Worm (Caenorhabditis elegans): Measurements from ENCODE around the gene T12A7.9.

The T12A7.9 gene

ce11 chrIV:11755907-11756306 is at the start of gene T12A7.9:
T12A7.9 (minus strand) TSS chrIV:11756007.
- TF ChIP-seq pha-4 (GFP tag; IDR thresholded peaks at IDR 0.05), result 0 out of 2 replicates have a peak, but pooled peaks have one; percentile 8
- no peak for TF ChIP-seq pha-4 (tag; optimal IDR thresholded peaks at IDR 0.05)
- no peak for TF ChIP-seq egl-27 (tag; optimal IDR thresholded peaks at IDR 0.05)
- peak; percentile 7 for TF ChIP-seq nhr-111 (GFP tag; optimal IDR thresholded peaks at IDR 0.05)

DNA sequence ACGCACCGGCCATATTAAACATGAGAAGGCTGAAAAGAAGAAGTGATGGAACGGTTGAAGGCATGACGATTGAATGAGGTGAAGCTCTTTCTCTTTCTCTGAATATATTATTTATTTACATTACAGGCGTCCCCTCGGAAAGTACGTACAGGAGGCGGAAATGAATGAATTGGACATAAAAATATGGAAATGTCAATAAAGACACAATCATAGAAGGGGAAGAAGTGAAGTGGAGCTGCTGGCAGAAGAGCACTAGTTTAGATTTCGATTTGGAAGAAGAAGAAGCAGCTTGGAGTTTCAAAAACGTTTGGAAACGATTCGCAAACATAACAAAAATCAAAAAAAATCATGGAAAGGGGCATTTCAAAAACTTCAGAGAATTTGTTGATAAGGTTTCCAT is 48.2 kb upstream of the T12A7.9 start, which contains the start of gene H01G02.1:
Gene H01G02.1, minus strand, starts transcription at position 101 of the 400 bp plus-strand sequence.
- no peak for TF ChIP-seq F49E8.2 (tag; optimal IDR thresholded peaks at IDR 0.05; ENCODE audit: borderline replicate concordance)

ce11 chrIV:11803044-11803443 is 47.2 kb upstream of the T12A7.9 start, which contains the start of gene H01G02.4:
H01G02.4 (minus strand) TSS chrIV:11803144.
- TF ChIP-seq zip-2 (tag; optimal IDR thresholded peaks at IDR 0.05) (no peak), daf-8 (GFP tag; IDR thresholded peaks at IDR 0.05) (no peak), zag-1 (tag; optimal IDR thresholded peaks at IDR 0.05) (no peak), hlh-30 (tag; optimal IDR thresholded peaks at IDR 0.05; ENCODE audit: insufficient read depth) (no peak), lir-3 (tag; optimal IDR thresholded peaks at IDR 0.05) (no peak), skn-1 (tag; optimal IDR thresholded peaks at IDR 0.05) (no peak), zfp-3 (GFP tag; conservative IDR thresholded peaks at IDR 0.05) (no peak), Y105C5A.15 (GFP tag; IDR thresholded peaks at IDR 0.05) (no peak), daf-12 (tag; optimal IDR thresholded peaks at IDR 0.05) (no peak), nhr-111 (GFP tag; optimal IDR thresholded peaks at IDR 0.05) (no peak), F49E8.2 (tag; optimal IDR thresholded peaks at IDR 0.05; ENCODE audit: borderline replicate concordance) (no peak), cey-2 (tag; optimal IDR thresholded peaks at IDR 0.05; ENCODE audit: borderline replicate concordance, insufficient read depth) (no peak), php-3 (GFP tag; IDR thresholded peaks at IDR 0.05) (no peak), madf-5 (GFP tag; IDR thresholded peaks at IDR 0.05) (no peak), nhr-41 (GFP tag; IDR thresholded peaks at IDR 0.05) (no peak), ZK337.2 (GFP tag; IDR thresholded peaks at IDR 0.05) (no peak), vab-7 (GFP tag; IDR thresholded peaks at IDR 0.05) (no peak)

DNA sequence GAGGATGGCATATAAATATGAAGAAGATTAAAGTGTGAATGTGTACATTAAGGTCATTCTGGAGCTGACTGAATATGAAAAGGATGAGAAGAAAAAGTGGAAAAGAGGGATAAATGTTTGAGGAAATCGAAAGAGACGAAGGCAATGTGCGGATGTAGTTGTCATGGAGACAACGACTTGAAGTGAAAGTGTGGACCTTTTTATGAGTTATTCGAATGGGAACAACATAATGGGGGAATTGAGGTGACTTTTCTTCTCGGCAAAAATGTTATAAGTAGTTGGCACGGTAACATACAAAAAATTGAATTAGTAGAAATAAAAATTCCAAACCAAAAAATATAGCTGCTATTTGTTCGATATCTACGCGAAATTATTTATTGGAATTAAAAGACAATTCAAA is 45.3 kb upstream of the T12A7.9 start, which contains the start of gene dyf-18:
Gene dyf-18, minus strand, starts transcription at position 101 of the 400 bp plus-strand sequence.
- TF ChIP-seq dmd-8 (GFP tag; IDR thresholded peaks at IDR 0.05), result no peak
- TF ChIP-seq unc-39 (tag; optimal IDR thresholded peaks at IDR 0.05), result no peak
- TF ChIP-seq jun-1 (tag; optimal IDR thresholded peaks at IDR 0.05), result no peak
- no peak for TF ChIP-seq nhr-111 (GFP tag; optimal IDR thresholded peaks at IDR 0.05)
- no peak for TF ChIP-seq ceh-28 (tag; optimal IDR thresholded peaks at IDR 0.05)
- TF ChIP-seq rbr-2 (tag; optimal IDR thresholded peaks at IDR 0.05), result no peak
- no peak for TF ChIP-seq dve-1 (tag; optimal IDR thresholded peaks at IDR 0.05; ENCODE audit: insufficient read depth)
- TF ChIP-seq ctbp-1 (GFP tag; IDR thresholded peaks at IDR 0.05), result no peak
- no peak for TF ChIP-seq fkh-10 (GFP tag; optimal IDR thresholded peaks at IDR 0.05)
- TF ChIP-seq snpc-4 (tag; optimal IDR thresholded peaks at IDR 0.05), result no peak
- TF ChIP-seq set-16 (GFP tag; IDR thresholded peaks at IDR 0.05), result no peak
- TF ChIP-seq zip-11 (GFP tag; IDR thresholded peaks at IDR 0.05), result no peak
- no peak for TF ChIP-seq mes-2 (tag; optimal IDR thresholded peaks at IDR 0.05; ENCODE audit: poor library complexity, severe bottlenecking)
- no peak for TF ChIP-seq daf-16 (GFP tag; optimal IDR thresholded peaks at IDR 0.05)
- TF ChIP-seq daf-16 (tag; optimal IDR thresholded peaks at IDR 0.05), result no peak
- no peak for TF ChIP-seq ceh-62 (tag; optimal IDR thresholded peaks at IDR 0.05)
- no peak for TF ChIP-seq egl-27 (tag; optimal IDR thresholded peaks at IDR 0.05)
- no peak for TF ChIP-seq zip-2 (tag; optimal IDR thresholded peaks at IDR 0.05)
- no peak for TF ChIP-seq lim-7 (GFP tag; IDR thresholded peaks at IDR 0.05)
- TF ChIP-seq ceh-82 (tag; optimal IDR thresholded peaks at IDR 0.05), result no peak
